Worm (Caenorhabditis elegans) whole organism, L4 larva: ENCODE data around the gene E_BE45912.2.

Experiments
- D1046.2 ChIP-seq: fragments of 200-800 bp; sonication (Bioruptor generic); IDR thresholded peaks from 2 replicates; pipeline ENCODE4 v1.3.6; 2022; ENCODE audit warnings: missing genetic modification characterization, missing compliant biosample characterization
- F26F4.8 ChIP-seq: fragments of 200-800 bp; sonication (Bioruptor generic); conservative IDR thresholded peaks from 2 replicates; pipeline ENCODE4 v1.3.6; 2022; ENCODE audit warnings: missing genetic modification characterization, missing compliant biosample characterization
- T20F7.1 ChIP-seq: fragments of 200-800 bp; sonication (Bioruptor generic); optimal IDR thresholded peaks from 2 replicates; lab custom pipeline; 2018; ENCODE audit warnings: mild to moderate bottlenecking, missing genetic modification characterization, missing compliant biosample characterization
- aha-1 ChIP-seq: fragments of 150-350 bp; peaks from one replicate; lab custom pipeline; 2014; ENCODE audit warnings: missing biosample characterization, missing genetic modification characterization
- ama-1 ChIP-seq: fragments of 150-350 bp; optimal IDR thresholded peaks from 2 replicates; lab custom pipeline; 2014; ENCODE audit warnings: inconsistent platforms, mixed read lengths
- ceh-20 ChIP-seq: fragments of 200-800 bp; sonication (Bioruptor generic); IDR thresholded peaks from 2 replicates; pipeline ENCODE4 v1.3.6; 2022; ENCODE audit warnings: missing genetic modification reagents, missing genetic modification characterization, missing compliant biosample characterization
- ceh-32 ChIP-seq: sonication (generic microtip); optimal IDR thresholded peaks from 2 replicates; lab custom pipeline; 2016; ENCODE audit warnings: mild to moderate bottlenecking, missing genetic modification characterization, missing compliant biosample characterization; ENCODE audit not compliant: poor library complexity
- ceh-82 ChIP-seq: sonication (generic microtip); optimal IDR thresholded peaks from 2 replicates; lab custom pipeline; 2017; ENCODE audit warnings: missing biosample characterization, missing genetic modification characterization
- daf-12 ChIP-seq: fragments of 150-350 bp; optimal IDR thresholded peaks from 2 replicates; lab custom pipeline; 2014; ENCODE audit warnings: missing biosample characterization, missing genetic modification reagents, missing genetic modification characterization
- daf-16 ChIP-seq, 3 experiments: sonication (generic microtip); optimal IDR thresholded peaks; 2 replicates each; lab custom pipeline; 2016 to 2017; ENCODE audit warnings: missing genetic modification characterization in 3 of 3, missing genetic modification reagents in 3 of 3, mild to moderate bottlenecking in 2 of 3, missing compliant biosample characterization in 2 of 3, missing biosample characterization in 1 of 3, moderate library complexity in 1 of 3
- dmd-6 ChIP-seq: fragments of 200-800 bp; sonication (Bioruptor generic); IDR thresholded peaks from 2 replicates; pipeline ENCODE4 v1.3.6; 2022; ENCODE audit warnings: missing genetic modification reagents, missing genetic modification characterization, missing compliant biosample characterization
- dmd-9 ChIP-seq: fragments of 200-800 bp; sonication (Bioruptor generic); IDR thresholded peaks from 2 replicates; pipeline ENCODE4 v1.3.6; 2022; ENCODE audit warnings: missing genetic modification reagents, missing genetic modification characterization, missing compliant biosample characterization
- dpl-1 ChIP-seq: fragments of 150-350 bp; optimal IDR thresholded peaks from 2 replicates; lab custom pipeline; 2014; ENCODE audit warnings: missing biosample characterization, missing genetic modification reagents, missing genetic modification characterization
- hlh-11 ChIP-seq: fragments of 200-800 bp; sonication (Bioruptor generic); optimal IDR thresholded peaks from 2 replicates; lab custom pipeline; 2018; ENCODE audit warnings: mild to moderate bottlenecking, missing genetic modification characterization, missing compliant biosample characterization
- jun-1 ChIP-seq: fragments of 150-350 bp; optimal IDR thresholded peaks from 2 replicates; lab custom pipeline; 2014; ENCODE audit warnings: missing biosample characterization, missing genetic modification reagents, missing genetic modification characterization
- lim-7 ChIP-seq: fragments of 200-800 bp; sonication (Bioruptor generic); IDR thresholded peaks from 2 replicates; pipeline ENCODE4 v1.3.6; 2022; ENCODE audit warnings: missing genetic modification characterization, missing compliant biosample characterization
- lin-13 ChIP-seq: fragments of 150-350 bp; optimal IDR thresholded peaks from 2 replicates; lab custom pipeline; 2014; ENCODE audit warnings: missing biosample characterization, missing genetic modification reagents, missing genetic modification characterization
- lin-15B ChIP-seq: fragments of 150-350 bp; sonication (generic microtip); optimal IDR thresholded peaks from 3 replicates; lab custom pipeline; 2014; ENCODE audit warnings: missing biosample characterization, missing genetic modification characterization
- madf-5 ChIP-seq, 2 experiments: fragments of 200-800 bp; sonication (Bioruptor generic); IDR thresholded peaks; 2 replicates each; pipeline ENCODE4 v1.3.6; 2022; ENCODE audit warnings: missing compliant biosample characterization in 2 of 2, missing genetic modification characterization in 2 of 2
- madf-9 ChIP-seq: fragments of 200-800 bp; sonication (Bioruptor generic); conservative IDR thresholded peaks from 2 replicates; pipeline ENCODE4 v1.3.6; 2022; ENCODE audit warnings: missing genetic modification reagents, missing genetic modification characterization, missing compliant biosample characterization
- nhr-11 ChIP-seq: fragments of 150-350 bp; optimal IDR thresholded peaks from 2 replicates; lab custom pipeline; 2014; ENCODE audit warnings: missing biosample characterization, missing genetic modification characterization
- nhr-28 ChIP-seq: fragments of 150-350 bp; optimal IDR thresholded peaks from 2 replicates; lab custom pipeline; 2014; ENCODE audit warnings: missing biosample characterization, missing genetic modification characterization
- nhr-41 ChIP-seq: fragments of 200-800 bp; sonication (Bioruptor generic); IDR thresholded peaks from 2 replicates; pipeline ENCODE4 v1.3.6; 2022; ENCODE audit warnings: missing genetic modification reagents, missing genetic modification characterization, missing compliant biosample characterization
- nhr-42 ChIP-seq: fragments of 200-800 bp; sonication (Bioruptor generic); IDR thresholded peaks from 2 replicates; pipeline ENCODE4 v1.3.6; 2022; ENCODE audit warnings: missing genetic modification characterization, missing compliant biosample characterization
- nhr-76 ChIP-seq: fragments of 150-350 bp; optimal IDR thresholded peaks from 2 replicates; lab custom pipeline; 2014; ENCODE audit warnings: missing biosample characterization, missing genetic modification characterization
- pqm-1 ChIP-seq: sonication (generic microtip); optimal IDR thresholded peaks from 2 replicates; lab custom pipeline; 2017; ENCODE audit warnings: missing biosample characterization, missing genetic modification characterization
- rbr-2 ChIP-seq: sonication (generic microtip); optimal IDR thresholded peaks from 2 replicates; lab custom pipeline; 2016; ENCODE audit warnings: missing genotype, missing genetic modification characterization, missing compliant biosample characterization
- sdz-12 ChIP-seq: fragments of 200-800 bp; sonication (Bioruptor generic); optimal IDR thresholded peaks from 2 replicates; lab custom pipeline; 2018; ENCODE audit warnings: mild to moderate bottlenecking, missing genetic modification characterization, missing compliant biosample characterization
- set-16 ChIP-seq: fragments of 200-800 bp; sonication (Bioruptor generic); IDR thresholded peaks from 2 replicates; pipeline ENCODE4 v1.3.6; 2022; ENCODE audit warnings: missing genetic modification reagents, missing genetic modification characterization, missing compliant biosample characterization
- snpc-4 ChIP-seq: fragments of 150-350 bp; optimal IDR thresholded peaks from 2 replicates; lab custom pipeline; 2014; ENCODE audit warnings: missing biosample characterization, missing genetic modification characterization
- tag-97 ChIP-seq: fragments of 200-800 bp; sonication (Bioruptor generic); IDR thresholded peaks from 2 replicates; pipeline ENCODE4 v1.3.6; 2022; ENCODE audit warnings: missing genetic modification characterization, missing compliant biosample characterization
- unc-39 ChIP-seq: sonication (generic microtip); optimal IDR thresholded peaks from 2 replicates; lab custom pipeline; 2017; ENCODE audit warnings: missing biosample characterization, missing genetic modification characterization
- unc-62 ChIP-seq, 3 experiments: fragments of 150-350 bp in 1 of 3; sonication (generic microtip); optimal IDR thresholded peaks in 2 of 3; peaks in 1 of 3; 1 replicate in 1 of 3; 2 replicates in 2 of 3; lab custom pipeline; 2014 to 2017; ENCODE audit warnings: missing biosample characterization in 3 of 3, missing genetic modification characterization in 3 of 3, missing genetic modification reagents in 3 of 3, missing genotype in 1 of 3
- zfp-2 ChIP-seq: sonication (generic microtip); optimal IDR thresholded peaks from 2 replicates; lab custom pipeline; 2016; ENCODE audit warnings: mild to moderate bottlenecking, missing genetic modification characterization, missing compliant biosample characterization
- ztf-7 ChIP-seq: fragments of 150-350 bp; optimal IDR thresholded peaks from 2 replicates; lab custom pipeline; 2014; ENCODE audit warnings: missing biosample characterization, missing genetic modification characterization

The E_BE45912.2 gene

ce11 chrIII:1028233-1028632 is 2.7 kb downstream of the E_BE45912.2 start:
- peak; percentile 70 for TF ChIP-seq hlh-11 (tag; lab: Kevin White, UChicago)
- no peak for TF ChIP-seq tag-97 (GFP tag; lab: Robert Waterston, UW)
- TF ChIP-seq zfp-2 (tag; lab: Kevin White, UChicago), result no peak
- peak; percentile 67; the same call in 1 of the 2 replicates for TF ChIP-seq dmd-6 (GFP tag; lab: Robert Waterston, UW)
- TF ChIP-seq dmd-9 (GFP tag; lab: Robert Waterston, UW), result no peak
- peak; percentile 35 for TF ChIP-seq nhr-28
- TF ChIP-seq pqm-1 (tag; lab: Kevin White, UChicago), result peak; percentile 70
- TF ChIP-seq daf-16 (GFP tag; optimal IDR thresholded peaks at IDR 0.05; lab: Kevin White, UChicago), result no peak
- TF ChIP-seq daf-16 (tag; optimal IDR thresholded peaks at IDR 0.05; lab: Kevin White, UChicago), result peak; percentile 32
- no peak for TF ChIP-seq jun-1 (tag; lab: Kevin White, UChicago)
- TF ChIP-seq daf-12, result no peak

- no peak for TF ChIP-seq lin-13 (GFP tag; lab: Kevin White, UChicago)
- peak in 1 of 2 experiments; percentile 69 for TF ChIP-seq unc-62 (GFP tag; optimal IDR thresholded peaks at IDR 0.05 in 1 of 2; lab: Kevin White, UChicago)
- TF ChIP-seq unc-62 (tag; optimal IDR thresholded peaks at IDR 0.05; lab: Kevin White, UChicago), result no peak
- TF ChIP-seq lim-7 (GFP tag; lab: Robert Waterston, UW), result no peak
- no peak for TF ChIP-seq daf-16 (GFP tag; optimal IDR thresholded peaks at IDR 0.05; lab: Kevin White, UChicago)
- peak; percentile 3 for TF ChIP-seq daf-16 (tag; optimal IDR thresholded peaks at IDR 0.05; lab: Kevin White, UChicago)
- peak; percentile 14 for TF ChIP-seq pqm-1 (tag; lab: Kevin White, UChicago)
Observed at ce11 chrIII:1026261-1026660, 4.6 kb downstream of the E_BE45912.2 start, which contains the start of gene clc-25. clc-25 (minus strand) TSS chrIII:1026361.

ce11 chrIII:1020732-1021131 is 10.2 kb downstream of the E_BE45912.2 start, which contains the start of gene clc-23:
clc-23 (plus strand) TSS chrIII:1020954.
- TF ChIP-seq ceh-32 (tag; lab: Kevin White, UChicago) (no peak), daf-16 (GFP tag; optimal IDR thresholded peaks at IDR 0.05; lab: Kevin White, UChicago) (no peak), daf-16 (tag; optimal IDR thresholded peaks at IDR 0.05; lab: Kevin White, UChicago) (peak; percentile 51), D1046.2 (GFP tag; lab: Robert Waterston, UW) (no peak), ztf-7 (tag; lab: Kevin White, UChicago) (no peak), madf-9 (no peak), nhr-42 (no peak), ceh-82 (no peak), nhr-41 (GFP tag; lab: Robert Waterston, UW) (no peak), T20F7.1 (no peak), pqm-1 (tag; lab: Kevin White, UChicago) (peak; percentile 56), madf-5 (GFP tag; IDR thresholded peaks at IDR 0.05; lab: Robert Waterston, UW) (no peak), lin-15B (tag; lab: Kevin White, UChicago) (no peak), dpl-1 (GFP tag; lab: Kevin White, UChicago) (no peak), aha-1 (peak; percentile 11), unc-39 (tag; lab: Kevin White, UChicago) (no peak), F26F4.8 (GFP tag; lab: Robert Waterston, UW) (no peak), ama-1 (no peak), snpc-4 (no peak), sdz-12 (GFP tag; lab: Kevin White, UChicago) (no peak), nhr-28 (peak; percentile 16), nhr-11 (tag; lab: Kevin White, UChicago) (no peak), ceh-20 (GFP tag; lab: Robert Waterston, UW) (no peak), rbr-2 (tag; lab: Kevin White, UChicago) (no peak), tag-97 (GFP tag; lab: Robert Waterston, UW) (no peak)

DNA sequence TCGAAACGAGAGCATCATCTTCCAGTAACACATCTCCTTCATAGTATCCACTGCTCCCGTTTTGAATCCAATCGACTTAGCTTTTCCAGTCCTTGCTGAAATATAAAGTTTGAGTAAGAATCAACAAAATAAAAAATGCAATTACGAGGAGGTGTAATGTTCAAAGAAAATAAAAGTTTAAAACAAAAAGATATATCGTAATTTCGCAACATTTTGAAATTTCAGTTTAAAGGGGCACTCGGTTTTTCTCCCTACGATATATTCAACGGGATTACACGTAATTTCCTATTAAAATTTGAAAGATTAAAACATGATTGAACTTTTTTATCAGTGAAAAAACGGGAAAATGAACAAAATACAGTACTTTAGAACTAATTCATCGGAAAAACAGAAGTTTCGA is 14.8 kb downstream of the E_BE45912.2 start, which contains the start of gene Y34F4.3:
Y34F4.3 (minus strand) TSS at position 101 of the 400 bp plus-strand sequence.
- TF ChIP-seq F26F4.8 (GFP tag; lab: Robert Waterston, UW), result no peak

DNA sequence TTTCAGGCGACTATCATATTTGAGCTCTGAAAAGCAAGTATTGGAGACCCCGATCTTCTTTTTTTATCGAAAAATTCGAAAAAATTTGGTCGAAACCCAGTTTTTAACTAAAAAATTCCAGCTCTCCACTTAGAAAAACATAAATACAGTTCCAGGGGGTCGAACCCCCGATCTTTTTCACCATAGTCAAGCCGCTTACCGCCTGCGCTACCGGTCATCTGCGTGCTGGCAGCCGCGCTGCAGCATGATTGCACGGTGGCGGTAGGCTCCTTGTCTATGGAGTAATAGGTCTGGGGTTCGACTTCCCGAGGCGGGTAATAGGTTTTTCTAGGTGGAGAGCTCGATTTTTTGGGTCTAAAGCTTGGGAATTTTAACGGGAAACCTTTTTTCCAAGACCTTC is 21.1 kb downstream of the E_BE45912.2 start, which contains the start of gene clc-24:
clc-24 (plus strand) TSS at position 263 of the 400 bp plus-strand sequence.
- TF ChIP-seq set-16 (GFP tag; lab: Robert Waterston, UW) (peak; percentile 45; the same call in 1 of the 2 replicates), nhr-76 (tag; lab: Kevin White, UChicago) (no peak)
- TF ChIP-seq, all 104 proteins: peak for 1
